Worm (Caenorhabditis elegans): ENCODE results near the gene C28H8.5.

The C28H8.5 gene

DNA sequence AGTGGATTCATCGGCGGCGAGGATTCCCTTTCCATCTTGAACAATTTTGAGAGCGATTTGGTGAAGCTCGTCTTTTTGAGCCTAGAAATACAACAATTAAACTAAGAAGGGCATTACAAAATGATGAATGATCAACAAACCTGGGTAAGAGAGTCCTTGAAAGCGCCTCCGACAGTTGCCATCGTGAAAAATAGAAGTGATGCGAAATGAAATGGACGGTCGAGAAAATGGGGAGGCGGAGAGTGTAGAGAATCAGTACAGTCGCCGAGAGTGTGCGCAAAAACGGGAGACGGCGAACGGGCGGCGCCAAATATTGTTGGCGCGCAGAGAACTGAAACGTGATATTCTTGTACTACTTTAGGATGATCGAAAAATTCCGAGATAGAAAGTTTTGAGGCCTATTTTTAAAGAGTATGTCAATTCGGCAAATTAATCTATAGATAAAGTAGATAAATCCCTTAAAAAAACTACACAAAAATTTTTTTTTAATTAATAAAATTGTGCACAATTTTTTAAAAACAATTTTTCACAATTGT lies 7.9 kb upstream of the C28H8.5 start, which contains the start of gene aldo-2:
aldo-2 (minus strand) TSS at position 486 of the 536 bp plus-strand sequence.
- TF ChIP-seq W03F9.2 (tag; optimal IDR thresholded peaks at IDR 0.05), result no peak
- TF ChIP-seq him-1 (tag; optimal IDR thresholded peaks at IDR 0.05), result no peak
- TF ChIP-seq dao-5 (tag; optimal IDR thresholded peaks at IDR 0.05), result no peak

- TF ChIP-seq dao-5 (tag; optimal IDR thresholded peaks at IDR 0.05) (no peak), W03F9.2 (tag; optimal IDR thresholded peaks at IDR 0.05) (no peak), him-1 (tag; optimal IDR thresholded peaks at IDR 0.05) (no peak)
These were observed 7.1 kb upstream of the C28H8.5 start for ce11 chrIII:5876867-5877641.

DNA sequence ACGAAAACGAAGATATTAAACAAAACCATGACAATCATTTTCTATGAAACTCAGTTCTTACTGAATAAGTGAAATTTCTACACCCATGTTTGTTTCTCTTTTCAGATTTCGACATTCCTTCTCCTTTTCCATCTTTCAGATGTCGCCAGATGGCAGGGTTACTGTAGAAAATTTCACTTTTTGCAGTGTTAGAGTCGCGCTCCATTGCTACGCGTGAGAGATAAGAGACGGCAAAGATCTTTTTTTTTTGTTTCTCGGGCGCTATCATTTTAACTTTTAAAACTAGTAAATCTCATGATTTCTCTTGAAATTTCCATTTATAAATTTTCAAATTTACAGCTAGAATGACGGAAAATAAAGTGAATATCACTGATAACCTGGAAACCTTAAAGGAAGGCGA lies 5.9 kb upstream of the C28H8.5 start, which contains the start of the genes mig-21 and F01F1.2:
mig-21 (minus strand) TSS at position 166 of the 400 bp plus-strand sequence.
F01F1.2 (plus strand) TSS at position 340 of the 400 bp plus-strand sequence.
- TF ChIP-seq dao-5 (tag; optimal IDR thresholded peaks at IDR 0.05) (no peak), him-1 (tag; optimal IDR thresholded peaks at IDR 0.05) (no peak), W03F9.2 (tag; optimal IDR thresholded peaks at IDR 0.05) (no peak)

DNA sequence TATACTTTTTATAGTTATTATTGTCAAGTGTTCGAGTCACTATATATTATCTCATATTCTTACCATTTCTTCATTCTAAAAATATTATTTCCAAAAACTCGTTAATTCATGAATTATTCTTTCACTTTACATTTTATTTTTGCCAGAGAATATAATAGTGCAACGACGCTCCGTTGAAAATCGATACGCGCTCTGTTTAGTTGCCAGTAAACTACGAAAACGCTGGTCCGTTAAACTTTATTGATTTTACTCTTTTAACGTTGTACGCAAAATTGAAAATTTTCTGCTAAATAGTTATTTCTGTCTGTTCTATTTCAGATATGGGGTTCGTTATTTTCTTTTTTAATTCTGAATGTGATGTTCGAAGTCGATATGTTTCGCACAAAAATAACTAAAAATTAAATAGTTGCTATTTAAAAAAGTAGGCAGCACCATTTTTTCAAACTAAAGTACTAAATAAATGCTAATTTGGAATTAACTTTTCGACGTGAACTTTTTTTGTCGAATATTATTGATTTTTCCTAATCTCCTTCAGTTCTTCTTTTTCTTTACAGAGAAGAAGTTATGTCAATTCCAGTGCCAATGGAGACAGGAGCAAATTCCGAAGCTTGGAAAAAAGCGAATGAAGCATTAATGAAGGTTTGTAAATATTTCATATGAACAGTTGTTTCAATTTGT lies 4.7 kb upstream of the C28H8.5 start, which contains the start of gene hpo-10:
hpo-10 (plus strand) TSS at position 199 of the 678 bp plus-strand sequence.
- TF ChIP-seq W03F9.2 (tag; optimal IDR thresholded peaks at IDR 0.05) (no peak), dao-5 (tag; optimal IDR thresholded peaks at IDR 0.05) (no peak), him-1 (tag; optimal IDR thresholded peaks at IDR 0.05) (no peak)

ce11 chrIII:5882284-5882683 lies 1.8 kb upstream of the C28H8.5 start:
- TF ChIP-seq him-1 (tag; optimal IDR thresholded peaks at IDR 0.05) (no peak), W03F9.2 (tag; optimal IDR thresholded peaks at IDR 0.05) (no peak), dao-5 (tag; optimal IDR thresholded peaks at IDR 0.05) (no peak)

- TF ChIP-seq W03F9.2 (tag; optimal IDR thresholded peaks at IDR 0.05), result no peak
- no peak for TF ChIP-seq dao-5 (tag; optimal IDR thresholded peaks at IDR 0.05)
- TF ChIP-seq him-1 (tag; optimal IDR thresholded peaks at IDR 0.05), result no peak
These were observed 1.3 kb upstream of the C28H8.5 start, which contains the start of gene F01F1.14 for ce11 chrIII:5882823-5883222. TSS of gene F01F1.14 (minus strand) at chrIII:5882923.

- TF ChIP-seq dao-5 (tag; optimal IDR thresholded peaks at IDR 0.05) (no peak), him-1 (tag; optimal IDR thresholded peaks at IDR 0.05) (no peak), W03F9.2 (tag; optimal IDR thresholded peaks at IDR 0.05) (no peak)
These were observed 590 bp upstream of the C28H8.5 start for ce11 chrIII:5883517-5883916.

ce11 chrIII:5884459-5884858 lies 352 bp downstream of the C28H8.5 start:
- TF ChIP-seq dao-5 (tag; optimal IDR thresholded peaks at IDR 0.05) (no peak), him-1 (tag; optimal IDR thresholded peaks at IDR 0.05) (no peak)

DNA sequence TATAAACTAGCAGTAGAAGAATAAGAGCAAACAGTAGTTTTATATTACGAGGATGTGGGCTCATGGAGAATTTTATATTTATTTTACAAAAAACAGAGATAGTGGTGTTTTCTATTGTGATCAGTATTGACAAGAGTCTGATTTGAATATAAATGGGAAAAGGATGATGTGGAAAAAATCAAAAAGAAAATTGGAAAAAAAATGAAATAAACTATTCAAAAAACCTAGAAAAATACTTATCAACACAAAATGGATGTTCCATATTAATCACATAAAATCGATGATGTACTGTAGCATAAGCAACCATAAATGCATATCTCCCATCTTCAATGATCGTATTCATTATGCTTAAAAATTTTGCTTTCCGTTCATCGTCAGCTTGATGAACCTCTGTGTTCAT lies 2.8 kb downstream of the C28H8.5 start, which contains the start of gene C28H8.7:
C28H8.7 (minus strand) TSS at position 101 of the 400 bp plus-strand sequence.
- TF ChIP-seq him-1 (tag; optimal IDR thresholded peaks at IDR 0.05), result no peak
- no peak for TF ChIP-seq dao-5 (tag; optimal IDR thresholded peaks at IDR 0.05)
- no peak for TF ChIP-seq W03F9.2 (tag; optimal IDR thresholded peaks at IDR 0.05)

- TF ChIP-seq W03F9.2 (tag; optimal IDR thresholded peaks at IDR 0.05) (no peak), dao-5 (tag; optimal IDR thresholded peaks at IDR 0.05) (no peak)
These were observed 4.6 kb downstream of the C28H8.5 start, which contains the start of gene C28H8.8 for ce11 chrIII:5888675-5889074. TSS of gene C28H8.8 (minus strand) at chrIII:5888775.

DNA sequence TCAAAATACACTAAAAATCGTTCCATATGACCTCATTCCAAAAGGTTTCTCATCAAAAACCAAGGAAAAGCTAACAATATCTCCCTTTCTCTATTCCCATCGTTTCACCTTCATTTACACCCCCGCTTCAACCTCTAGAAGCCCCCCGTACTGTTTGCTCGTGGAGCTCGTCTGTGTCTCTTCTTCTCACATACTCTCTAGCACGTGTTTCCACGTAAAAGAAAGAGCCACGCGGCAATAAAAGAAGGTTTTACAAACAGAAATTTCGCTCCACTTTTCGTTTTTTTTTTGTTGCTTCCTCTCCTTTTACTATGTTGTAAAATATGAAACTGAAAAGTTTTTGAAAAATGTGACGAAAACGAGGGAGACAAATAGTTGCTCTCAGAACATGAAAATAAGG lies 8.8 kb downstream of the C28H8.5 start:
- TF ChIP-seq dao-5 (tag; optimal IDR thresholded peaks at IDR 0.05), result no peak
- no peak for TF ChIP-seq W03F9.2 (tag; optimal IDR thresholded peaks at IDR 0.05)
- TF ChIP-seq him-1 (tag; optimal IDR thresholded peaks at IDR 0.05), result no peak

DNA sequence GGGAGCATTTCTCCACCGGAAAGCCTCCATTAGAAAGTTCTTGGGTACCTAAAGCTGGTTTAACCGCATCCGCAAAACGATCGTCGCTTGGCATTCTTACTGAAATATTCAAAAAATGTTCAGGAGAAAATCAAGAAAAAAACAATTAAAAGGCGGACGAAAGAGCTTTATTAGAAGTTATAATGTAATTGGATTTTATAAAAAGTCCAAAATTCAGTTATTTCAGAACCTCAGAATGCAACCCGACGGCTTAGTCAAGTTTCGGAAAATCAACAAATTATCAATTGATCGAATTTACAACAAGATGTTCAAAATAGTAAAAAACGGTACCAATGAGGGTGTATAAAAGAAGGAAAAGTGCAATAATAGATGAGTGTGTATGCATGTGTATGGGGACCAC lies 11.8 kb downstream of the C28H8.5 start, which contains the start of gene pxl-1:
pxl-1 (minus strand) TSS at position 101 of the 400 bp plus-strand sequence.
- TF ChIP-seq him-1 (tag; optimal IDR thresholded peaks at IDR 0.05), result no peak
- TF ChIP-seq W03F9.2 (tag; optimal IDR thresholded peaks at IDR 0.05), result no peak
- no peak for TF ChIP-seq dao-5 (tag; optimal IDR thresholded peaks at IDR 0.05)

DNA sequence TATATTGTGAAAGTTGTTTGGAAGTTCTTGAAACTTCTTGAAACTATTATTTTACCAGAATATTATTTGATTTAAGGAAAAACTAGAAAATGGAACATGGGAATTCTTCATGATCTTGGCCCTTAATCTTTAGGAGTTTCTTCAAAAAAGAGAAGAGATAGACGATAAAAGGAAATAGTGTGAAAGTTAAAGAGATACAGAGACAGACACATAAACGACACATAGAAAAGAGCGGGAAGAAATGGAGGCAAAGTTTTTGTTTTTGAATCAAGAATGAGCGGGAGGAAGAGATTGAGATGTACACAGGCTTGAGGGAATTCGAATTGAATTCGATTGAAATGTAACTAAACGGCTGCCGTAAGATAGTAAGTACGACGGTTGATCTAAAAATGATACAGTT lies 13.4 kb downstream of the C28H8.5 start:
- TF ChIP-seq W03F9.2 (tag; optimal IDR thresholded peaks at IDR 0.05) (no peak), dao-5 (tag; optimal IDR thresholded peaks at IDR 0.05) (no peak), him-1 (tag; optimal IDR thresholded peaks at IDR 0.05) (no peak)

ce11 chrIII:5898631-5899030 lies 14.5 kb downstream of the C28H8.5 start:
- TF ChIP-seq W03F9.2 (tag; optimal IDR thresholded peaks at IDR 0.05) (no peak), him-1 (tag; optimal IDR thresholded peaks at IDR 0.05) (no peak), dao-5 (tag; optimal IDR thresholded peaks at IDR 0.05) (no peak)
